Worm (Caenorhabditis elegans): ENCODE data around the gene sth-1.

sth-1 gene

DNA sequence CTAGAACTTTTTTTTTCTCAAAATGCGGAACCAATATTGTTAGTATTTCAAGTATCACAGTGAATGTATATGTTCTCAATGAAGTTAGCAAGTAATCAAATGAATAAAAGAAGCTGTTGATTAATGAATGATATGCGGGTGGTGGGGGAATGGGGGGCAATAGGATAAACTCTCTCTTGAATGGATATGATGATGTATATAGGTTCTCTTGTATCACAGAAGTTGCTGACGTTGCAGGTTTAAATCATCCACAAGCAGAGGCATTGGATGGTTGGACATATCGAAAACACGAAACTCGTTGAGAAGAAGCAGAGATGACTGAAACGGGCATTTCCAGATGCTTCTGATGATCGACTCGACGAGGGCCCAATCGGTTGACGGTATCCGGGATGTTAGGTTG lies 12.3 kb upstream of the sth-1 start:
- TF ChIP-seq Y56A3A.18 (GFP tag; IDR thresholded peaks at IDR 0.05) = 0 out of 2 replicates have a peak, but pooled peaks have one; percentile 10
- no peak for TF ChIP-seq rec-8 (tag; optimal IDR thresholded peaks at IDR 0.05)

DNA sequence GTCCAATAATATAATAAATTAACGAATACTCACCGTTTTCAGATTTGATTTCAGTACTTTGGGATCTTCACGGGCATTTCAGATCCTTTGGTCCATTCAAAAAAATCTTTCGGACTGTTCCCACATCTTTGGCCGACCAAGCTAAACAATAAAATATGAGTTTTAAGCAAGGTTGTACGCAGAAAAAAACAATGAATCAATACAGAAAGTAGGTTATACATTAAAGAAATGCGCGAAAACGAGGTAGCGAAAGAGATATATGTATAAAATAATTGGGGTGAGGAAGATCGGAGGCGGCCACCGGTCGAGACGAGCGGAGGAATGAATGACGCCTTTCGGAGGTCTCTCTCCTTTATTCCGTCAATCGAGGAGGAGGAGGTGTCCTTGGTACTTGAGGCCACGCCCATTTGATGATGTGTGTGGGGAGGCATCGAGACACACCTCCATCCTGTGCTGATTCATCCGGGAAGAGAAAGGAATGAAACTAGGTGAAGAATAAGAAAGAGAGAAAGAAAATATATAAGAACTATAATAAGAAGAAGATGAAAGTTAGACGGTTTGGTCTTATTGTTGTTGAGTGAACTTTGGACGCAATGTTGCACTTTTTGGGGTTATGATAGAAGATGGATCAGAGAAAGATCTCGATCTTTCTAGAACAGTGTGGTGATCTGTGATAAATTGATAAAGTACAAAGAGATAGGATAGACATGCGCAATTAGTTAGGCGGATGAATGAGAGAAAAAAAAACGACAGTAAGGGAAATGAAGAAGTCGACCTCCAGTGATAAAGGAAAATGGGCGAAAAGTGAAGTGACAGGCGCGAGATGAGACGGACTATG lies 11.5 kb upstream of the sth-1 start:
- TF ChIP-seq snpc-1.3 (tag; optimal IDR thresholded peaks at IDR 0.05; ENCODE audit: insufficient read depth) (no peak), somi-1 (GFP tag; optimal IDR thresholded peaks at IDR 0.05) (peak; percentile 54), ceh-100 (GFP tag; IDR thresholded peaks at IDR 0.05) (no peak), Y53F4B.3 (GFP tag; IDR thresholded peaks at IDR 0.05) (no peak), gei-17 (GFP tag; optimal IDR thresholded peaks at IDR 0.05) (no peak), F33H1.4 (GFP tag; IDR thresholded peaks at IDR 0.05) (no peak), madf-6 (GFP tag; IDR thresholded peaks at IDR 0.05) (no peak), pbrm-1 (GFP tag; IDR thresholded peaks at IDR 0.05) (no peak), hsf-1 (GFP tag; IDR thresholded peaks at IDR 0.05) (peak; percentile 89), zfh-2 (GFP tag; conservative IDR thresholded peaks at IDR 0.05) (no peak; the same call in none of the 2 replicates), rpc-1 (optimal IDR thresholded peaks at IDR 0.05) (peak; percentile 38), rpc-1 (tag; optimal IDR thresholded peaks at IDR 0.05) (no peak), aptf-2 (GFP tag; conservative IDR thresholded peaks at IDR 0.05) (no peak), ama-1 (optimal IDR thresholded peaks at IDR 0.05) (peak; percentile 86), ama-1 (GFP tag; optimal IDR thresholded peaks at IDR 0.05) (no peak), B0035.1 (tag; optimal IDR thresholded peaks at IDR 0.05) (no peak), xnd-1 (tag; optimal IDR thresholded peaks at IDR 0.05) (no peak), dpff-1 (tag; optimal IDR thresholded peaks at IDR 0.05) (no peak), dox-1 (GFP tag; IDR thresholded peaks at IDR 0.05) (0 out of 2 replicates have a peak, but pooled peaks have one; percentile 5), snpc-4 (GFP tag; optimal IDR thresholded peaks at IDR 0.05) (no peak), snpc-4 (tag; optimal IDR thresholded peaks at IDR 0.05) (no peak), ztf-3 (GFP tag; optimal IDR thresholded peaks at IDR 0.05) (no peak), K11D2.4 (GFP tag; IDR thresholded peaks at IDR 0.05) (no peak), rcor-1 (GFP tag; IDR thresholded peaks at IDR 0.05) (no peak), bed-2 (GFP tag; IDR thresholded peaks at IDR 0.05) (no peak), lin-26 (GFP tag; IDR thresholded peaks at IDR 0.05) (no peak), rec-8 (tag; optimal IDR thresholded peaks at IDR 0.05) (no peak), ceh-27 (GFP tag; optimal IDR thresholded peaks at IDR 0.05) (no peak), him-1 (tag; optimal IDR thresholded peaks at IDR 0.05) (no peak), ceh-91 (GFP tag; IDR thresholded peaks at IDR 0.05) (no peak), ceh-58 (GFP tag; IDR thresholded peaks at IDR 0.05) (no peak)

DNA sequence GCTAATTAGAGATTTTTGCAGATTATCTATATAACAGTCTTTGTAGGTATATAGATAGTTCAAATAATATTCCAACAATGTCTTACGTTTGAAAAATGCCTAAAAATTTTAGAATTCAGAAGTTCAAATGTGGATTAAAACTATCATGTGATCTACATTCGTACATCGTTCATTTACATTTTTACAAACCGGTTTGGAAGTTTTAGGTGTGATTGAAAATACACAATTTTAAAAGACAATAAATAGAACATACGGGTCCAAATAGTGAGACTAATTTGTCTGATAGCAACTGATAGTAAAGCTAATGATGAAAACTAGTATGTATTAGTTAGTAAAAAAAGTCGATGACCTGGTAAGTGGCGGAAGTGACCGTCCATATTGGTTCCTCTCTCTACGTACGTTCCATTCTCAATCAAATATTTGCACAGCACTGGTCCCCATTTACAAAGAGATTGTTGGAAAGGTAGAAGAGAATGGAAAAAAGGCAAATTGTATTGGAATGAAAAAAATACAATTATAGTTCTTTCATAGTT lies 10.5 kb upstream of the sth-1 start:
- no peak for TF ChIP-seq mel-28 (tag; optimal IDR thresholded peaks at IDR 0.05; ENCODE audit: borderline replicate concordance)
- TF ChIP-seq efl-1 (GFP tag; optimal IDR thresholded peaks at IDR 0.05) = no peak
- no peak for TF ChIP-seq ceh-91 (GFP tag; IDR thresholded peaks at IDR 0.05)
- TF ChIP-seq nfya-1 (tag; optimal IDR thresholded peaks at IDR 0.05; ENCODE audit: borderline replicate concordance, insufficient read depth) = no peak
- TF ChIP-seq T26A5.8 (tag; optimal IDR thresholded peaks at IDR 0.05) = no peak
- no peak for TF ChIP-seq Y56A3A.18 (GFP tag; IDR thresholded peaks at IDR 0.05)
- TF ChIP-seq egrh-3 (GFP tag; IDR thresholded peaks at IDR 0.05) = no peak
- no peak for TF ChIP-seq ztf-18 (tag; optimal IDR thresholded peaks at IDR 0.05)
- TF ChIP-seq unc-130 (GFP tag; optimal IDR thresholded peaks at IDR 0.05) = no peak
- TF ChIP-seq snpc-3.4 (tag; optimal IDR thresholded peaks at IDR 0.05) = no peak
- no peak for TF ChIP-seq egl-44 (GFP tag; IDR thresholded peaks at IDR 0.05)
- no peak for TF ChIP-seq ama-1 (optimal IDR thresholded peaks at IDR 0.05)
- no peak for TF ChIP-seq ama-1 (GFP tag; optimal IDR thresholded peaks at IDR 0.05)
- TF ChIP-seq ceh-79 (tag; optimal IDR thresholded peaks at IDR 0.05) = no peak
- TF ChIP-seq F57A8.1 (GFP tag; optimal IDR thresholded peaks at IDR 0.05) = no peak
- no peak for TF ChIP-seq unc-62 (GFP tag; optimal IDR thresholded peaks at IDR 0.05)
- TF ChIP-seq ceh-27 (GFP tag; optimal IDR thresholded peaks at IDR 0.05) = no peak
- no peak for TF ChIP-seq ccch-3 (GFP tag; optimal IDR thresholded peaks at IDR 0.05)
- TF ChIP-seq rec-8 (tag; optimal IDR thresholded peaks at IDR 0.05) = no peak
- no peak for TF ChIP-seq repo-1 (tag; optimal IDR thresholded peaks at IDR 0.05)

Data from whole organism, young adult.